Worm (Caenorhabditis elegans) whole organism, mixed stage, embryonic: ENCODE data around the gene F52B11.2.

Experiments used
- M03D4.4 ChIP-seq: sonication (generic microtip); optimal IDR thresholded peaks from 2 replicates; lab custom pipeline; 2017; ENCODE audit warnings: mild to moderate bottlenecking, missing genetic modification characterization, missing compliant biosample characterization
- bed-3 ChIP-seq: fragments of 200-800 bp; sonication (Bioruptor generic); optimal IDR thresholded peaks from 3 replicates; lab custom pipeline; 2018; ENCODE audit warnings: mild to moderate bottlenecking, missing genetic modification characterization, moderate library complexity, missing compliant biosample characterization
- blmp-1 ChIP-seq: fragments of 150-350 bp; optimal IDR thresholded peaks from 2 replicates; lab custom pipeline; 2014; ENCODE audit warnings: missing biosample characterization, missing genetic modification characterization
- ceh-39 ChIP-seq: fragments of 150-350 bp; optimal IDR thresholded peaks from 2 replicates; lab custom pipeline; 2014; ENCODE audit warnings: missing biosample characterization, missing genetic modification characterization
- ceh-43 ChIP-seq: fragments of 200-800 bp; sonication (Bioruptor generic); optimal IDR thresholded peaks from 2 replicates; lab custom pipeline; 2018; ENCODE audit warnings: mild to moderate bottlenecking, missing genetic modification characterization, moderate library complexity, missing compliant biosample characterization
- ceh-83 ChIP-seq: fragments of 200-800 bp; sonication (Bioruptor generic); optimal IDR thresholded peaks from 2 replicates; lab custom pipeline; 2018; ENCODE audit warnings: mild to moderate bottlenecking, missing genetic modification characterization, missing compliant biosample characterization
- ces-1 ChIP-seq: fragments of 150-350 bp; optimal IDR thresholded peaks from 2 replicates; lab custom pipeline; 2014; ENCODE audit warnings: missing biosample characterization, missing genetic modification reagents, missing genetic modification characterization
- cnd-1 ChIP-seq: fragments of 200-800 bp; sonication (Bioruptor generic); optimal IDR thresholded peaks from 2 replicates; lab custom pipeline; 2018; ENCODE audit warnings: mild to moderate bottlenecking, missing genetic modification characterization, missing compliant biosample characterization
- drap-1 ChIP-seq: fragments of 200-800 bp; sonication (Bioruptor generic); optimal IDR thresholded peaks from 3 replicates; lab custom pipeline; 2018; ENCODE audit warnings: mild to moderate bottlenecking, missing genetic modification characterization, missing compliant biosample characterization
- elt-1 ChIP-seq: sonication (generic microtip); optimal IDR thresholded peaks from 2 replicates; lab custom pipeline; 2017; ENCODE audit warnings: missing genetic modification characterization, mild to moderate bottlenecking, missing compliant biosample characterization, antibody characterized with exemption, moderate library complexity, borderline replicate concordance; ENCODE audit not compliant: insufficient read depth
- flh-1 ChIP-seq: fragments of 200-800 bp; sonication (Bioruptor generic); optimal IDR thresholded peaks from 2 replicates; lab custom pipeline; 2018; ENCODE audit warnings: mild to moderate bottlenecking, missing genetic modification characterization, moderate library complexity, missing compliant biosample characterization
- ham-2 ChIP-seq: fragments of 200-800 bp; sonication (Bioruptor generic); optimal IDR thresholded peaks from 2 replicates; lab custom pipeline; 2018; ENCODE audit warnings: mild to moderate bottlenecking, missing genetic modification characterization, missing compliant biosample characterization
- hlh-1 ChIP-seq: fragments of 150-350 bp; optimal IDR thresholded peaks from 2 replicates; lab custom pipeline; 2014; ENCODE audit warnings: missing biosample characterization, missing genetic modification reagents, missing genetic modification characterization
- lin-13 ChIP-seq: fragments of 150-350 bp; optimal IDR thresholded peaks from 2 replicates; lab custom pipeline; 2014; ENCODE audit warnings: missing biosample characterization, missing genetic modification characterization
- lin-32 ChIP-seq: fragments of 200-800 bp; sonication (Bioruptor generic); optimal IDR thresholded peaks from 2 replicates; lab custom pipeline; 2018; ENCODE audit warnings: mild to moderate bottlenecking, missing genetic modification characterization, missing compliant biosample characterization
- lsy-2 ChIP-seq: fragments of 150-350 bp; optimal IDR thresholded peaks from 2 replicates; lab custom pipeline; 2014; ENCODE audit warnings: missing biosample characterization, missing genetic modification characterization
- mab-5 ChIP-seq: fragments of 150-350 bp; optimal IDR thresholded peaks from 2 replicates; lab custom pipeline; 2014; ENCODE audit warnings: missing biosample characterization, missing genetic modification characterization
- mep-1 ChIP-seq: fragments of 150-350 bp; optimal IDR thresholded peaks from 2 replicates; lab custom pipeline; 2017; ENCODE audit warnings: missing biosample characterization, missing genetic modification reagents, missing genetic modification characterization, inconsistent platforms
- mls-2 ChIP-seq: sonication (generic microtip); optimal IDR thresholded peaks from 2 replicates; lab custom pipeline; 2016; ENCODE audit warnings: mild to moderate bottlenecking, missing genetic modification characterization, moderate library complexity, missing compliant biosample characterization
- nhr-12 ChIP-seq: fragments of 150-350 bp; optimal IDR thresholded peaks from 2 replicates; lab custom pipeline; 2014; ENCODE audit warnings: missing biosample characterization, missing genetic modification characterization
- nhr-237 ChIP-seq: fragments of 150-350 bp; optimal IDR thresholded peaks from 2 replicates; lab custom pipeline; 2014; ENCODE audit warnings: missing biosample characterization, missing genetic modification characterization
- nhr-28 ChIP-seq: fragments of 150-350 bp; optimal IDR thresholded peaks from 2 replicates; lab custom pipeline; 2014; ENCODE audit warnings: missing biosample characterization, missing genetic modification characterization
- nhr-76 ChIP-seq: sonication (generic microtip); optimal IDR thresholded peaks from 2 replicates; lab custom pipeline; 2017; ENCODE audit warnings: missing biosample characterization, missing genetic modification characterization
- pha-4 ChIP-seq: fragments of 150-350 bp; optimal IDR thresholded peaks from 2 replicates; lab custom pipeline; 2018; ENCODE audit warnings: missing biosample characterization, missing genetic modification reagents, missing genetic modification characterization
- sem-2 ChIP-seq: fragments of 200-800 bp; sonication (Bioruptor generic); optimal IDR thresholded peaks from 2 replicates; lab custom pipeline; 2018; ENCODE audit warnings: mild to moderate bottlenecking, missing genetic modification characterization, missing compliant biosample characterization
- sptf-1 ChIP-seq: sonication (generic microtip); optimal IDR thresholded peaks from 2 replicates; lab custom pipeline; 2017; ENCODE audit warnings: mild to moderate bottlenecking, missing genetic modification characterization, moderate library complexity, missing compliant biosample characterization
- tbx-8 ChIP-seq: fragments of 200-800 bp; sonication (Bioruptor generic); optimal IDR thresholded peaks from 2 replicates; lab custom pipeline; 2018; ENCODE audit warnings: mild to moderate bottlenecking, missing genetic modification characterization, moderate library complexity, missing compliant biosample characterization
- unc-120 ChIP-seq: sonication (generic microtip); optimal IDR thresholded peaks from 2 replicates; lab custom pipeline; 2017; ENCODE audit warnings: missing genetic modification characterization, missing compliant biosample characterization; ENCODE audit not compliant: poor library complexity, severe bottlenecking
- unc-39 ChIP-seq: fragments of 150-350 bp; optimal IDR thresholded peaks from 2 replicates; lab custom pipeline; 2014; ENCODE audit warnings: missing biosample characterization, missing genetic modification characterization
- unc-62 ChIP-seq: fragments of 150-350 bp; optimal IDR thresholded peaks from 2 replicates; lab custom pipeline; 2014; ENCODE audit warnings: missing biosample characterization, missing genetic modification reagents, missing genetic modification characterization
- zip-8 ChIP-seq: fragments of 150-350 bp; optimal IDR thresholded peaks from 2 replicates; lab custom pipeline; 2014; ENCODE audit warnings: missing biosample characterization, missing genetic modification characterization

Gene F52B11.2

DNA sequence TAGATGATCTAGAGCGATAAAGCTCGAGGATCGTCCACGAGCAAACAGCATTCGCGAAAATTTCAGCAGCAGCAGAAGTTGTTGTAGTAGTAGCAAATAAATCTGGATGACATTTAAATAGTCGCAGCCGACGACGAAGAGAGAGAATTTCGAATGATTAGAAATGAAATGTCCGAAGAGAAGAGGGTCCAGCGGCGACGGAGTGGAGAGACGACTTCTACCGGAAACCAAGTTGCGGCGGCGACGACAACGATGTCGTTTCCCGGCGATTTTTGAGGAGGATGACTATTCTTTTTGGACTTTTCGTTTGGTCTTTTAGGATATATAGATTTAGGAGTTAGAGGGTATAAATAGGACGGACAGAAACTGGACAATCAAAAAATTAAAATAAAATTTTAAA is 17.0 kb upstream of the F52B11.2 start:
- no peak for TF ChIP-seq drap-1 (GFP tag; lab: Kevin White, UChicago)

ce11 chrIV:14069760-14070159 is 13.6 kb upstream of the F52B11.2 start, which contains the start of gene lst-4:
TSS of gene lst-4 (minus strand) at chrIV:14069860.
- TF ChIP-seq elt-1 (tag; lab: Kevin White, UChicago) (no peak), ceh-83 (no peak), ham-2 (no peak), drap-1 (GFP tag; lab: Kevin White, UChicago) (no peak), unc-39 (tag; lab: Kevin White, UChicago) (no peak), ceh-43 (GFP tag; lab: Kevin White, UChicago) (no peak), hlh-1 (tag; lab: Kevin White, UChicago) (no peak), M03D4.4 (tag; lab: Kevin White, UChicago) (no peak), lsy-2 (no peak), sptf-1 (no peak), unc-120 (tag; lab: Kevin White, UChicago) (no peak), tbx-8 (GFP tag; lab: Kevin White, UChicago) (no peak), unc-62 (GFP tag; lab: Kevin White, UChicago) (no peak), zip-8 (no peak)

DNA sequence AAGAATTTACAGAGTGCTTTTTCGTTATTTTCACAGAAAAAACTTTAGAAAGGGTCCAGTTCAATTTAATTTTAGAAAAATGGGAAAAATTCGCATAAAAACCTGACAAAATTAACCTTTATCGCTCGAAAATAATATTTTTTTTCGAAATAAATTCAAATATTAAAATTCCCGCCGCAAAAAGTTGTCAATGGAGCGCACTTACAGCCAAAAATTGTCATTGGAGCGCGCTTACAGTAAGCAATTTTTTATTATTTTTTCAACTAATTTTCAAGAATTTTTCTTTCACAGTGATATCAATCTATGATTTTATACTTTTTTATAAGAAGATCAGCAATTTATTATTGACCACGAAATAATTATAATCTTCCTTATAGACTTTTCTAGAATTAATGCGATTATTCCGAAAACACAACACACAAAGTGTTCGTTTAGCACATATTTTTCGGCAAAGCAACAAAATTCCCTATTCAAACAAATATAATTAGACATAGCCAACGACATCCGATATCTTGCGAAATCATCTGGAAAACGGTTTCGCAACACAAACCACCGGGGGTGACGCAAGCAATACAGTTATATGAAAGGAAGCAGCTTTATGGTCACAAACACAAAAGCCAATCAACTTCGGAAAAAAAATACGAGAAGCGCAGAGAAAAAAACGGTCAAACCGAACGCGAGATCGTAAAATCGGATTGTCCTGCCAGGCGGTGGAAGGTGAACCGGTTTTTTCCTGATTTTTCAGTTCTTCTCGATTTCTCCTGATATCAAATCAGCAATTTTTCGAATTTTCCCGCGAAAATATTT is 13.0 kb upstream of the F52B11.2 start:
- TF ChIP-seq ces-1 (GFP tag; lab: Kevin White, UChicago): no peak
- TF ChIP-seq ham-2: peak; percentile 80
- TF ChIP-seq zip-8: peak; percentile 25
- peak; percentile 45 for TF ChIP-seq elt-1 (tag; lab: Kevin White, UChicago)
- no peak for TF ChIP-seq pha-4 (tag; lab: Kevin White, UChicago)
- TF ChIP-seq, all 35 proteins: peak for 3

ce11 chrIV:14070992-14071289 is 12.4 kb upstream of the F52B11.2 start:
- TF ChIP-seq lsy-2: peak; percentile 82
- TF ChIP-seq ceh-39 (tag; lab: Kevin White, UChicago): peak; percentile 79
- TF ChIP-seq sem-2: no peak
- peak; percentile 31 for TF ChIP-seq hlh-1 (tag; lab: Kevin White, UChicago)
- peak; percentile 66 for TF ChIP-seq nhr-237
- peak; percentile 91 for TF ChIP-seq lin-13
- peak; percentile 86 for TF ChIP-seq mep-1 (tag; lab: Kevin White, UChicago)
- no peak for TF ChIP-seq ceh-43 (GFP tag; lab: Kevin White, UChicago)
- no peak for TF ChIP-seq sptf-1
- TF ChIP-seq pha-4 (tag; lab: Kevin White, UChicago): peak; percentile 95
- TF ChIP-seq ces-1 (GFP tag; lab: Kevin White, UChicago): peak; percentile 68
- TF ChIP-seq nhr-28 (tag; lab: Kevin White, UChicago): no peak

DNA sequence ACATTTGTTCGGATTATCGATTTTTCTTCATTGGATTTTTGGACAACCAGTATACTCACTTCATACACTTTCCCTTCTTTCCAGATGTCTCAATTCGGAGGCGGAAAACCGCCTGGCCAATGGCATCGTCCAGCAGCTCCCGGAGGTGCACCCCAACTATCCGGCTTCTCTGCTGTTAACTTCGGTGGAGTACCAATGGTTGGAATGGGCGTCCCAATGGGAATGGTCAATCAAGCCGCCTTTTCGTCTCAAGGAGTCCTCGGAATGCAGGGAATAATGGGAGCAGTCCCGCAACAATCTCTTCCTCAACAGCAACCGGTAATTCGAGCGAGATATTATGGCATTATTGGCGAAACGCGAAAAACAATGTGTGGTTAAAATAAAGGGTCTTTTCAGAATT is 11.9 kb upstream of the F52B11.2 start, which contains the start of gene ccar-1:
ccar-1 (plus strand) TSS at position 83 of the 400 bp plus-strand sequence.
- TF ChIP-seq lin-32 (GFP tag; lab: Kevin White, UChicago): peak; percentile 19
- TF ChIP-seq mls-2 (tag; lab: Kevin White, UChicago): no peak

- TF ChIP-seq cnd-1 (no peak), blmp-1 (tag; lab: Kevin White, UChicago) (no peak), mls-2 (tag; lab: Kevin White, UChicago) (no peak), pha-4 (tag; lab: Kevin White, UChicago) (no peak), flh-1 (GFP tag; lab: Kevin White, UChicago) (no peak), unc-39 (tag; lab: Kevin White, UChicago) (no peak), elt-1 (tag; lab: Kevin White, UChicago) (no peak), mab-5 (tag; lab: Kevin White, UChicago) (no peak), sem-2 (no peak), tbx-8 (GFP tag; lab: Kevin White, UChicago) (no peak), lsy-2 (no peak), unc-120 (tag; lab: Kevin White, UChicago) (no peak), drap-1 (GFP tag; lab: Kevin White, UChicago) (no peak), zip-8 (no peak), bed-3 (GFP tag; lab: Kevin White, UChicago) (no peak), nhr-76 (tag; lab: Kevin White, UChicago) (no peak), mep-1 (tag; lab: Kevin White, UChicago) (no peak), nhr-237 (no peak), nhr-12 (no peak)
Observed at ce11 chrIV:14072011-14072649, 11.2 kb upstream of the F52B11.2 start.
